Fruit fly (Drosophila melanogaster) whole organism, embryonic: ENCODE measurements around the gene fliI.

Experiments
- Adf1 ChIP-seq: fragments of 200-800 bp; sonication (Bioruptor generic); IDR thresholded peaks from 2 replicates; pipeline ENCODE4 v1.3.6; 2022; ENCODE audit warnings: missing biosample characterization, missing genetic modification characterization
- Atf-2 ChIP-seq: fragments of 200-800 bp; sonication (Bioruptor generic); optimal IDR thresholded peaks from 2 replicates; lab custom pipeline; 2016; ENCODE audit warnings: missing biosample characterization, missing genetic modification characterization
- B-H2 ChIP-seq: fragments of 200-800 bp; sonication (Bioruptor generic); optimal IDR thresholded peaks from 2 replicates; lab custom pipeline; 2018; ENCODE audit warnings: missing biosample characterization, mild to moderate bottlenecking, missing genetic modification characterization
- CG10274 ChIP-seq: fragments of 200-800 bp; sonication (Bioruptor generic); optimal IDR thresholded peaks from 3 replicates; lab custom pipeline; 2017; ENCODE audit warnings: missing biosample characterization, mild to moderate bottlenecking, missing genetic modification characterization
- CG10565 ChIP-seq: fragments of 200-800 bp; sonication (Bioruptor generic); optimal IDR thresholded peaks from 3 replicates; lab custom pipeline; 2016; ENCODE audit warnings: missing biosample characterization, mild to moderate bottlenecking, missing genetic modification characterization
- CG11085 ChIP-seq: fragments of 200-800 bp; sonication (Bioruptor generic); IDR thresholded peaks from 2 replicates; pipeline ENCODE4 v1.3.6; 2022; ENCODE audit warnings: missing biosample characterization, missing genetic modification characterization
- CG14860 ChIP-seq: fragments of 200-800 bp; sonication (Bioruptor generic); IDR thresholded peaks from 3 replicates; pipeline ENCODE4 v1.3.6; 2022; ENCODE audit warnings: missing biosample characterization, missing genetic modification characterization; ENCODE audit not compliant: partially characterized antibody
- CG2678 ChIP-seq: fragments of 200-800 bp; sonication (Bioruptor generic); optimal IDR thresholded peaks from 3 replicates; lab custom pipeline; 2019; ENCODE audit warnings: missing biosample characterization, mild to moderate bottlenecking, missing genetic modification characterization, moderate library complexity
- CG2712 ChIP-seq: fragments of 200-800 bp; optimal IDR thresholded peaks from 3 replicates; lab custom pipeline; 2019; ENCODE audit warnings: missing biosample characterization, mild to moderate bottlenecking, missing genetic modification characterization, moderate library complexity
- CG3407 ChIP-seq: fragments of 200-800 bp; sonication (Bioruptor generic); optimal IDR thresholded peaks from 2 replicates; lab custom pipeline; 2018; ENCODE audit warnings: missing biosample characterization, mild to moderate bottlenecking, missing genetic modification characterization
- CG4424 ChIP-seq: fragments of 200-800 bp; sonication (Bioruptor generic); optimal IDR thresholded peaks from 3 replicates; lab custom pipeline; 2016; ENCODE audit warnings: missing biosample characterization, missing genetic modification characterization
- CG4617 ChIP-seq: fragments of 200-800 bp; sonication (Bioruptor generic); optimal IDR thresholded peaks from 3 replicates; lab custom pipeline; 2016; ENCODE audit warnings: missing biosample characterization, missing genetic modification characterization, borderline replicate concordance
- CG7556 ChIP-seq: fragments of 200-800 bp; sonication (Bioruptor generic); optimal IDR thresholded peaks from 2 replicates; lab custom pipeline; 2017; ENCODE audit warnings: missing biosample characterization, mild to moderate bottlenecking, missing genetic modification characterization
- CG7786 ChIP-seq: fragments of 200-800 bp; sonication (Bioruptor generic); optimal IDR thresholded peaks from 2 replicates; lab custom pipeline; 2016; ENCODE audit warnings: missing biosample characterization, missing genetic modification characterization
- CG7963 ChIP-seq: fragments of 200-800 bp; sonication (Bioruptor generic); IDR thresholded peaks from 3 replicates; pipeline ENCODE4 v1.3.6; 2022; ENCODE audit warnings: missing biosample characterization, missing genetic modification characterization; ENCODE audit not compliant: partially characterized antibody
- CG8388 ChIP-seq: fragments of 200-800 bp; sonication (Bioruptor generic); optimal IDR thresholded peaks from 2 replicates; lab custom pipeline; 2019; ENCODE audit warnings: missing biosample characterization, mild to moderate bottlenecking, missing genetic modification characterization, moderate library complexity
- D19A ChIP-seq: fragments of 200-800 bp; optimal IDR thresholded peaks from 3 replicates; lab custom pipeline; 2019; ENCODE audit warnings: missing biosample characterization, mild to moderate bottlenecking, missing genetic modification characterization, moderate library complexity
- Dll ChIP-seq: fragments of 200-800 bp; sonication (Bioruptor generic); IDR thresholded peaks from 4 replicates; pipeline ENCODE4 v1.3.6; 2022; ENCODE audit warnings: missing biosample characterization, missing genetic modification characterization; ENCODE audit not compliant: partially characterized antibody
- ERR ChIP-seq: fragments of 200-800 bp; sonication (Bioruptor generic); optimal IDR thresholded peaks from 2 replicates; lab custom pipeline; 2016; ENCODE audit warnings: missing biosample characterization, missing genetic modification characterization
- Fer1 ChIP-seq: fragments of 200-800 bp; sonication (Bioruptor generic); optimal IDR thresholded peaks from 2 replicates; lab custom pipeline; 2017; ENCODE audit warnings: missing biosample characterization, mild to moderate bottlenecking, missing genetic modification characterization
- Fer3 ChIP-seq: fragments of 200-800 bp; sonication (Bioruptor generic); optimal IDR thresholded peaks from 2 replicates; lab custom pipeline; 2018; ENCODE audit warnings: missing biosample characterization, mild to moderate bottlenecking, missing genetic modification characterization, moderate library complexity
- H2.0 ChIP-seq: fragments of 200-800 bp; sonication (Bioruptor generic); IDR thresholded peaks from 2 replicates; pipeline ENCODE4 v1.3.6; 2022; ENCODE audit warnings: missing biosample characterization, missing genetic modification characterization
- Hmx ChIP-seq: fragments of 200-800 bp; sonication (Bioruptor generic); optimal IDR thresholded peaks from 2 replicates; lab custom pipeline; 2016; ENCODE audit warnings: missing biosample characterization, missing genetic modification characterization
- Hr3 ChIP-seq: fragments of 200-800 bp; sonication (Bioruptor generic); optimal IDR thresholded peaks from 3 replicates; lab custom pipeline; 2016; ENCODE audit warnings: missing biosample characterization, missing genetic modification characterization
- Mad ChIP-seq: fragments of 200-800 bp; sonication (Bioruptor generic); optimal IDR thresholded peaks from 2 replicates; lab custom pipeline; 2016; ENCODE audit warnings: missing biosample characterization, missing genetic modification characterization
- Pdp1 ChIP-seq, 2 experiments: fragments of 200-800 bp; sonication (Bioruptor generic); optimal IDR thresholded peaks; 3 replicates each; lab custom pipeline; 2016; ENCODE audit warnings: missing biosample characterization in 2 of 2, missing genetic modification characterization in 2 of 2, mild to moderate bottlenecking in 1 of 2, moderate library complexity in 1 of 2
- Side ChIP-seq: fragments of 200-800 bp; sonication (Bioruptor generic); optimal IDR thresholded peaks from 2 replicates; lab custom pipeline; 2016; ENCODE audit warnings: missing biosample characterization, missing genetic modification characterization
- TFAM ChIP-seq: fragments of 200-800 bp; sonication (Bioruptor generic); optimal IDR thresholded peaks from 2 replicates; lab custom pipeline; 2017; ENCODE audit warnings: missing biosample characterization, missing genetic modification characterization, inconsistent platforms
- abd-A ChIP-seq: fragments of 200-800 bp; sonication (Bioruptor generic); optimal IDR thresholded peaks from 3 replicates; lab custom pipeline; 2019; ENCODE audit warnings: missing biosample characterization, mild to moderate bottlenecking, missing genetic modification characterization, moderate library complexity
- bcd ChIP-seq: fragments of 200-800 bp; sonication (Bioruptor generic); optimal IDR thresholded peaks from 2 replicates; lab custom pipeline; 2017; ENCODE audit warnings: missing biosample characterization, mild to moderate bottlenecking, missing genetic modification characterization
- cas ChIP-seq: fragments of 200-800 bp; sonication (Bioruptor generic); IDR thresholded peaks from 2 replicates; pipeline ENCODE4 v1.3.6; 2022; ENCODE audit warnings: missing biosample characterization, missing genetic modification characterization
- caup ChIP-seq: fragments of 200-800 bp; sonication (Bioruptor generic); optimal IDR thresholded peaks from 3 replicates; lab custom pipeline; 2017; ENCODE audit warnings: missing biosample characterization, mild to moderate bottlenecking, missing genetic modification characterization, moderate library complexity; ENCODE audit not compliant: severe bottlenecking
- ci ChIP-seq: fragments of 200-800 bp; sonication (Bioruptor generic); IDR thresholded peaks from 3 replicates; pipeline ENCODE4 v1.3.6; 2022; ENCODE audit warnings: missing biosample characterization, missing genetic modification characterization
- dan ChIP-seq: fragments of 200-800 bp; sonication (Bioruptor generic); IDR thresholded peaks from 2 replicates; pipeline ENCODE4 v1.3.6; 2022; ENCODE audit warnings: missing biosample characterization, missing genetic modification characterization
- esg ChIP-seq: fragments of 200-800 bp; sonication (Bioruptor generic); conservative IDR thresholded peaks from 2 replicates; pipeline ENCODE4 v1.3.6; 2022; ENCODE audit warnings: missing biosample characterization, missing genetic modification characterization
- fd64A ChIP-seq: fragments of 200-800 bp; sonication (Bioruptor generic); optimal IDR thresholded peaks from 3 replicates; lab custom pipeline; 2018; ENCODE audit warnings: missing biosample characterization, mild to moderate bottlenecking, missing genetic modification characterization
- gce ChIP-seq: fragments of 200-800 bp; sonication (Bioruptor generic); IDR thresholded peaks from 3 replicates; pipeline ENCODE4 v1.3.6; 2022; ENCODE audit warnings: missing biosample characterization, missing genetic modification characterization
- gfzf ChIP-seq: fragments of 200-800 bp; sonication (Bioruptor generic); optimal IDR thresholded peaks from 2 replicates; lab custom pipeline; 2016; ENCODE audit warnings: missing biosample characterization, mild to moderate bottlenecking, missing genetic modification characterization, moderate library complexity
- hth ChIP-seq: fragments of >200 bp; optimal IDR thresholded peaks from 2 replicates; lab custom pipeline; 2017; ENCODE audit warnings: inconsistent platforms
- inv ChIP-seq: fragments of 200-800 bp; sonication (Bioruptor generic); IDR thresholded peaks from 2 replicates; pipeline ENCODE4 v1.3.6; 2022; ENCODE audit warnings: missing biosample characterization, missing genetic modification characterization; ENCODE audit not compliant: partially characterized antibody
- jigr1 ChIP-seq: fragments of 200-800 bp; sonication (Bioruptor generic); IDR thresholded peaks from 3 replicates; pipeline ENCODE4 v1.3.6; 2022; ENCODE audit warnings: missing biosample characterization, missing genetic modification characterization
- pfk ChIP-seq: fragments of 200-800 bp; sonication (Bioruptor generic); optimal IDR thresholded peaks from 2 replicates; lab custom pipeline; 2018; ENCODE audit warnings: missing biosample characterization, mild to moderate bottlenecking, missing genetic modification characterization, moderate library complexity
- sna ChIP-seq: fragments of 200-800 bp; sonication (Bioruptor generic); IDR thresholded peaks from 2 replicates; pipeline ENCODE4 v1.3.6; 2022; ENCODE audit warnings: missing biosample characterization, missing genetic modification characterization; ENCODE audit not compliant: partially characterized antibody
- stwl ChIP-seq: fragments of 200-800 bp; sonication (Bioruptor generic); optimal IDR thresholded peaks from 3 replicates; lab custom pipeline; 2018; ENCODE audit warnings: missing biosample characterization, mild to moderate bottlenecking, missing genetic modification characterization, moderate library complexity
- tna ChIP-seq: fragments of 200-800 bp; sonication (Bioruptor generic); IDR thresholded peaks from 2 replicates; pipeline ENCODE4 v1.3.6; 2022; ENCODE audit warnings: missing biosample characterization, missing genetic modification characterization; ENCODE audit not compliant: partially characterized antibody
- ttk ChIP-seq: fragments of 200-800 bp; sonication (Bioruptor generic); IDR thresholded peaks from 2 replicates; pipeline ENCODE4 v2.1.2; 2022; ENCODE audit warnings: missing biosample characterization, missing genetic modification characterization
- vfl ChIP-seq: fragments of 200-800 bp; sonication (Bioruptor generic); optimal IDR thresholded peaks from 2 replicates; lab custom pipeline; 2016; ENCODE audit warnings: missing biosample characterization, missing genetic modification characterization
- zen2 ChIP-seq: fragments of 200-800 bp; sonication (Bioruptor generic); IDR thresholded peaks from 3 replicates; pipeline ENCODE4 v1.3.6; 2022; ENCODE audit warnings: missing biosample characterization, missing genetic modification characterization; ENCODE audit not compliant: partially characterized antibody
- zf30C ChIP-seq: fragments of 200-800 bp; sonication (Bioruptor generic); optimal IDR thresholded peaks from 3 replicates; lab custom pipeline; 2018; ENCODE audit warnings: missing biosample characterization, mild to moderate bottlenecking, missing genetic modification characterization
- zfh1 ChIP-seq: fragments of 200-800 bp; sonication (Bioruptor generic); IDR thresholded peaks from 3 replicates; pipeline ENCODE4 v1.3.6; 2022; ENCODE audit warnings: missing biosample characterization, missing genetic modification characterization
- zfh2 ChIP-seq: fragments of 200-800 bp; sonication (Bioruptor generic); optimal IDR thresholded peaks from 2 replicates; lab custom pipeline; 2016; ENCODE audit warnings: missing biosample characterization, missing genetic modification characterization

Gene fliI

DNA sequence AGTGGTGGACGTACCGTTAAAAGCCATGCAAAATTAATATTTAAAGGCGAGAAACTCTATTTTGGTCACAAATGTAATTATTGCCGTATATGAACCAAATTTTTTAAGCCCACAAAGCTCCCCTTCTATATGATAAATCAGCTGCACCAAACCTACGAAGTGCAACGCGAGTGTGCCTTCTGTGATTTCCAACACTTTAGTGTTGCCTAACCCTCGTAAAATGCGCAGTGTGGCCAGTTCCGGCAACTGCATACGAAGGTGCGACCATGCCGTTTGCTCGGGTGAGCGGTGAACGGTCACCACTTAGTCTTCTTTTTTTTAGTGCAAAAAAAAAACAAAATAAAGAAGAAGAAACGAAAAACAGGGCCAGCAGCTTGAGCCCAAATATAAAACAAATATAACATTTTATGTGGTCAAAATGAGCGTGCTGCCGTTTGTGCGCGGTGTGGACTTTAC lies at the start of gene fliI, which contains the start of gene tty (continued):
- no peak for TF ChIP-seq tna
- no peak for TF ChIP-seq sna (GFP tag; lab: Robert Waterston, UW)
- peak; percentile 86 for TF ChIP-seq esg
- peak; percentile 54 for TF ChIP-seq D19A
- TF ChIP-seq CG7963: no peak
- peak; percentile 33 for TF ChIP-seq pfk (GFP tag; lab: Kevin White, UChicago)
- TF ChIP-seq zf30C (GFP tag; lab: Kevin White, UChicago): no peak
- peak; percentile 95 for TF ChIP-seq ci
- TF ChIP-seq fd64A: peak; percentile 28
- TF ChIP-seq Dll (GFP tag; lab: Robert Waterston, UW): 0 out of 4 replicates have a peak, but pooled peaks have one; percentile 24
- peak; percentile 77 for TF ChIP-seq Side (GFP tag; lab: Kevin White, UChicago)
- TF ChIP-seq Atf-2: peak; percentile 67
- peak; percentile 79 for TF ChIP-seq caup (GFP tag; lab: Kevin White, UChicago)
- TF ChIP-seq dan (GFP tag; lab: Robert Waterston, UW): peak; percentile 52; the same call in 1 of the 2 replicates
- TF ChIP-seq Hmx (GFP tag; lab: Kevin White, UChicago): no peak
- peak; percentile 8 for TF ChIP-seq CG10565 (GFP tag; lab: Kevin White, UChicago)
- TF ChIP-seq zfh2: peak; percentile 90
- peak; percentile 32; the same call in 1 of the 2 replicates for TF ChIP-seq inv
- no peak for TF ChIP-seq hth (lab: Kevin White, UChicago)
- no peak for TF ChIP-seq zen2 (GFP tag; lab: Robert Waterston, UW)
- peak; percentile 81 for TF ChIP-seq ERR (GFP tag; lab: Kevin White, UChicago)
- peak; percentile 63 for TF ChIP-seq CG4617 (GFP tag; lab: Kevin White, UChicago)
- TF ChIP-seq H2.0 (GFP tag; lab: Robert Waterston, UW): peak; percentile 91
- TF ChIP-seq CG8388 (GFP tag; lab: Kevin White, UChicago): peak; percentile 69
- TF ChIP-seq Fer1 (GFP tag; lab: Kevin White, UChicago): peak; percentile 61
- TF ChIP-seq ttk (GFP tag; lab: Robert Waterston, UW): peak; percentile 88
- TF ChIP-seq bcd: peak; percentile 83
- TF ChIP-seq CG14860 (GFP tag; lab: Robert Waterston, UW): no peak
- peak; percentile 65 for TF ChIP-seq CG4424 (GFP tag; lab: Kevin White, UChicago)
- peak; percentile 70 for TF ChIP-seq vfl
- TF ChIP-seq Adf1: peak; percentile 49
- TF ChIP-seq, all 482 proteins: peak for 404

DNA sequence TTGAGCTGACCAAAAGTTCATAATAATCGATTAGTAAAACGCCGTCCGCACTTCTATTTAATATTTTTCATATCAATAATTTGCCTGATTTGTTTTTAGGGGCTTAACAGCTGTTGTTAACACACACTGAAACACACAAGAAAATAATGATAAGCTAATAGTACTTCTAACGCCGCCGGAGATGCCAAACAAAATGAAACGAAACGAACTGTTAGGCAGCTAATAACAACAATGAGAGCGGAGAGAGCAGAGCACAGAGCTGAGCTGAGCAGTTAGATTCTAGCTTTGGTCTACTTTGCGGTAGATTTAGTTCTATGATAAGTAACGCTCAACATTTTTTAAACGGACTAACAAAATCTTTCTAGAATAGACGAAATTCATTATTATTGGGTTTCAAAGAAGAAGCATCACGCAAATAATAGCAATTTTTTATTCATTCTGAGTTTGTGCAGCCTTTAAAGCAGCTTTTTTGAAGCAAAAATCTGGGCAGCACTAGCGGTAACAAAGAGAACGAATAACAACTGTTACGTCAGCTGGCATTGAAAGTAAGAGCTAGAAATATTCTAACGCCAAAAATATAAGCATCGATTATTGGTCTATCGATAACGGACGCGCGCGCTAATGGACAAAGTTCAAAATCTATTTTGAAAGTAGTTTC lies 32.9 kb upstream of the fliI start, which contains the start of gene Abca3:
Gene Abca3, minus strand, starts transcription at position 181 of the 658 bp plus-strand sequence.
- TF ChIP-seq CG7786: peak; percentile 55
- no peak for TF ChIP-seq abd-A
- TF ChIP-seq CG7556: peak; percentile 72
- TF ChIP-seq stwl (tag; lab: Kevin White, UChicago): peak; percentile 30
- TF ChIP-seq gce (GFP tag; lab: Robert Waterston, UW): no peak
- peak; percentile 77 for TF ChIP-seq Fer3 (tag; lab: Kevin White, UChicago)
- peak; percentile 25 for TF ChIP-seq CG3407
- no peak for TF ChIP-seq CG11085 (GFP tag; lab: Robert Waterston, UW)
- TF ChIP-seq zfh1 (GFP tag; lab: Robert Waterston, UW): peak; percentile 45; the same call in 2 of the 3 replicates
- TF ChIP-seq B-H2 (GFP tag; lab: Kevin White, UChicago): peak; percentile 74
- TF ChIP-seq gfzf (GFP tag; lab: Kevin White, UChicago): peak; percentile 48
- TF ChIP-seq CG2678 (tag; lab: Kevin White, UChicago): peak; percentile 83
- TF ChIP-seq TFAM (GFP tag; lab: Kevin White, UChicago): no peak
- TF ChIP-seq Mad (GFP tag; lab: Kevin White, UChicago): peak; percentile 11
- no peak for TF ChIP-seq jigr1 (GFP tag; lab: Robert Waterston, UW)
- peak; percentile 13 for TF ChIP-seq CG10274
- peak; percentile 32; the same call in 1 of the 2 replicates for TF ChIP-seq cas (GFP tag; lab: Robert Waterston, UW)
- TF ChIP-seq CG2712 (tag; lab: Kevin White, UChicago): peak; percentile 66
- TF ChIP-seq Hr3 (GFP tag; lab: Kevin White, UChicago): peak; percentile 35
- TF ChIP-seq Pdp1 (GFP tag; optimal IDR thresholded peaks at IDR 0.05; lab: Kevin White, UChicago): peak; percentile 63 to 99
